Worm (Caenorhabditis elegans) whole organism, early embryonic: ENCODE measurements around the gene srz-24.

Experiments used
- B0310.2 ChIP-seq: sonication (generic microtip); optimal IDR thresholded peaks from 2 replicates; lab custom pipeline; 2016; ENCODE audit warnings: mild to moderate bottlenecking, missing genetic modification characterization, missing compliant biosample characterization
- aly-1 ChIP-seq: sonication (generic microtip); optimal IDR thresholded peaks from 2 replicates; lab custom pipeline; 2016; ENCODE audit warnings: missing genetic modification characterization, missing compliant biosample characterization
- ama-1 ChIP-seq: fragments of 150-350 bp; optimal IDR thresholded peaks from 2 replicates; lab custom pipeline; 2014
- flt-1 ChIP-seq: fragments of 200-800 bp; sonication (Bioruptor generic); IDR thresholded peaks from 2 replicates; pipeline ENCODE4 v1.3.6; 2022; ENCODE audit warnings: missing genetic modification characterization, missing compliant biosample characterization
- hmbx-1 ChIP-seq: sonication (generic microtip); optimal IDR thresholded peaks from 2 replicates; lab custom pipeline; 2016; ENCODE audit warnings: mild to moderate bottlenecking, missing genetic modification characterization, missing compliant biosample characterization
- hmg-4 ChIP-seq: fragments of 200-800 bp; sonication (Bioruptor generic); optimal IDR thresholded peaks from 2 replicates; lab custom pipeline; 2018; ENCODE audit warnings: mild to moderate bottlenecking, missing genetic modification characterization, missing compliant biosample characterization
- hnd-1 ChIP-seq: sonication (generic microtip); optimal IDR thresholded peaks from 2 replicates; lab custom pipeline; 2016; ENCODE audit warnings: missing genetic modification characterization, missing compliant biosample characterization
- pes-1 ChIP-seq: fragments of 200-800 bp; sonication (Bioruptor generic); IDR thresholded peaks from 2 replicates; pipeline ENCODE4 v1.3.6; 2022; ENCODE audit warnings: missing genetic modification reagents, missing genetic modification characterization, missing compliant biosample characterization
- sea-1 ChIP-seq: fragments of 200-800 bp; sonication (Bioruptor generic); conservative IDR thresholded peaks from 2 replicates; pipeline ENCODE4 v1.3.6; 2022; ENCODE audit warnings: missing genetic modification characterization, missing compliant biosample characterization
- tbx-11 ChIP-seq: fragments of 200-800 bp; sonication (Bioruptor generic); IDR thresholded peaks from 2 replicates; pipeline ENCODE4 v1.3.6; 2022; ENCODE audit warnings: missing genetic modification characterization, missing compliant biosample characterization
- tra-4 ChIP-seq: sonication (generic microtip); optimal IDR thresholded peaks from 2 replicates; lab custom pipeline; 2017; ENCODE audit warnings: missing genetic modification characterization, missing compliant biosample characterization

ce11 chrIV:4992089-4992488, 11.2 kb upstream of the srz-24 start, which contains the start of gene str-162:
- TF ChIP-seq ama-1 (lab: Kevin White, UChicago) (no peak), hmg-4 (GFP tag; lab: Kevin White, UChicago) (no peak), sea-1 (GFP tag; lab: Robert Waterston, UW) (no peak), tra-4 (tag; lab: Kevin White, UChicago) (no peak), tbx-11 (GFP tag; lab: Robert Waterston, UW) (no peak), aly-1 (tag; lab: Kevin White, UChicago) (no peak), flt-1 (GFP tag; lab: Robert Waterston, UW) (no peak), pes-1 (GFP tag; lab: Robert Waterston, UW) (no peak), hmbx-1 (no peak), B0310.2 (tag; lab: Kevin White, UChicago) (no peak), hnd-1 (no peak)
